Worm (Caenorhabditis elegans): ENCODE results near the gene ZK470.14.

Gene ZK470.14

ce11 chrX:4167150-4167549 lies at the start of gene ZK470.14:
ZK470.14 (plus strand) TSS chrX:4167450.
- TF ChIP-seq T22C8.4 (GFP tag; IDR thresholded peaks at IDR 0.05): no peak
- TF ChIP-seq med-1 (GFP tag; optimal IDR thresholded peaks at IDR 0.05; ENCODE audit: insufficient read depth): no peak
- no peak for TF ChIP-seq ref-1 (GFP tag; conservative IDR thresholded peaks at IDR 0.05)
- no peak for TF ChIP-seq tab-1 (GFP tag; IDR thresholded peaks at IDR 0.05)
- TF ChIP-seq flt-1 (GFP tag; IDR thresholded peaks at IDR 0.05): no peak
- no peak for TF ChIP-seq cog-1 (tag; optimal IDR thresholded peaks at IDR 0.05)
- no peak for TF ChIP-seq ztf-29 (GFP tag; IDR thresholded peaks at IDR 0.05)
- TF ChIP-seq ztf-23 (GFP tag; IDR thresholded peaks at IDR 0.05): no peak
- no peak for TF ChIP-seq klf-2 (GFP tag; conservative IDR thresholded peaks at IDR 0.05)

- TF ChIP-seq T22C8.4 (GFP tag; IDR thresholded peaks at IDR 0.05) (no peak), ref-1 (GFP tag; conservative IDR thresholded peaks at IDR 0.05) (no peak), klf-2 (GFP tag; conservative IDR thresholded peaks at IDR 0.05) (no peak), ztf-23 (GFP tag; IDR thresholded peaks at IDR 0.05) (no peak), med-1 (GFP tag; optimal IDR thresholded peaks at IDR 0.05; ENCODE audit: insufficient read depth) (no peak), cog-1 (tag; optimal IDR thresholded peaks at IDR 0.05) (no peak), ztf-29 (GFP tag; IDR thresholded peaks at IDR 0.05) (no peak), flt-1 (GFP tag; IDR thresholded peaks at IDR 0.05) (no peak), tab-1 (GFP tag; IDR thresholded peaks at IDR 0.05) (no peak)
Observed at ce11 chrX:4117626-4118025, 49.6 kb upstream of the ZK470.14 start, which contains the start of gene F09F9.5. F09F9.5 (plus strand) TSS chrX:4117926.

- TF ChIP-seq cog-1 (tag; optimal IDR thresholded peaks at IDR 0.05) (no peak), ztf-29 (GFP tag; IDR thresholded peaks at IDR 0.05) (no peak), ztf-23 (GFP tag; IDR thresholded peaks at IDR 0.05) (no peak), tab-1 (GFP tag; IDR thresholded peaks at IDR 0.05) (no peak), med-1 (GFP tag; optimal IDR thresholded peaks at IDR 0.05; ENCODE audit: insufficient read depth) (no peak), T22C8.4 (GFP tag; IDR thresholded peaks at IDR 0.05) (no peak), ref-1 (GFP tag; conservative IDR thresholded peaks at IDR 0.05) (no peak)
Observed at ce11 chrX:4120935-4121334, 46.3 kb upstream of the ZK470.14 start, which contains the start of gene F09F9.3. F09F9.3 (minus strand) TSS chrX:4121035.

- TF ChIP-seq ztf-29 (GFP tag; IDR thresholded peaks at IDR 0.05): no peak
- no peak for TF ChIP-seq ztf-23 (GFP tag; IDR thresholded peaks at IDR 0.05)
- TF ChIP-seq cog-1 (tag; optimal IDR thresholded peaks at IDR 0.05): no peak
- TF ChIP-seq med-1 (GFP tag; optimal IDR thresholded peaks at IDR 0.05; ENCODE audit: insufficient read depth): no peak
- TF ChIP-seq klf-2 (GFP tag; conservative IDR thresholded peaks at IDR 0.05): no peak
- no peak for TF ChIP-seq ref-1 (GFP tag; conservative IDR thresholded peaks at IDR 0.05)
- no peak for TF ChIP-seq tab-1 (GFP tag; IDR thresholded peaks at IDR 0.05)
- TF ChIP-seq T22C8.4 (GFP tag; IDR thresholded peaks at IDR 0.05): no peak
Observed at ce11 chrX:4123368-4123767, 43.9 kb upstream of the ZK470.14 start.

DNA sequence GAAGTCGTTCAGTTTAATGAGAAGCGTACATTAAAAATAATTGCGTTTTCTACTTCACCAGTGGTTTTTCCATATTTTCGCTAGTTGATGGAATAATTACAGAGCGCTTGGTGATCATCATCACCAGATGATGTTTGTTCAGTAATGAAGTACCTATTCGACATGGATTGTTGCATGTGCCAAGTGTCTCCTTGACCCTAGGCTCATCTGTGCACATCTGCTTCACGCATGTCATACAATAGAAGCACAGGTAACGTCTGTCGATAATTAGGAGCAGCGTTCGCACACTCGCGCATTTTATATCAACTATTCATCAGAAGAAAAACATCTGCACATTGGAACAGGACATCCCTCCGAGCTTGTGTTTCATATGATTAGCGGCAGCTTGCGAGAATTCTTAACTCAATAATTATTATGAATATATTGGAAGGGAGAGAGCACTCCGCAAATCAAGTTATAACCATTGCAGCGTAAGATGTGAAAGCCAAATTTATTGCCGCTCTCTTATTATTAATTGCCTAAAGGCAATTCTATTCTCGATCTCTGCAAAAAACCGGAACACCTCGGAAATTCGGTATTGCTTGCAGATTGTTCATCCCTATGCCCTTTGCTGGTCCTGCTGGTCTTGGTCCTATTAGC lies 42.0 kb upstream of the ZK470.14 start:
- TF ChIP-seq ztf-29 (GFP tag; IDR thresholded peaks at IDR 0.05) (no peak), klf-2 (GFP tag; conservative IDR thresholded peaks at IDR 0.05) (no peak), flt-1 (GFP tag; IDR thresholded peaks at IDR 0.05) (no peak), cog-1 (tag; optimal IDR thresholded peaks at IDR 0.05) (no peak), T22C8.4 (GFP tag; IDR thresholded peaks at IDR 0.05) (no peak), ztf-23 (GFP tag; IDR thresholded peaks at IDR 0.05) (no peak), ref-1 (GFP tag; conservative IDR thresholded peaks at IDR 0.05) (no peak), tab-1 (GFP tag; IDR thresholded peaks at IDR 0.05) (no peak), med-1 (GFP tag; optimal IDR thresholded peaks at IDR 0.05; ENCODE audit: insufficient read depth) (no peak)

DNA sequence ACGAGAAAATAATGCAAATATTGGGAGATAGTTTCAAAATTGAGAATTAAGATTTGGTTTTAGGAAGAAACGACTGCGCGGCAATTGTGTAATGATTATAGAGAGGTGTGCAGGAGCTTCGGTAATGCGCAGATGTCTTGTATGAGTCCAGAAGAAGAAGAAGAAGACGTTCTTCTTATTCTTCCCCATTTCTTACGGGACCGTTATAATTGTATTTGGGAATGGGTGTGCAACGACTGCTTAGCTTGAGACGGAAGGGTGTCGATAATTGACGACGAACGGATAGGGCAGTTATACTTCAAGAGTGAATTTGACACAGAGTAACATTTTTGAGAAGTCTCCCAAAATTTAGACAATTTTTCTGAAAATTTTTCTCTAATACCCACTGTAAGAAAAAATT lies 38.6 kb upstream of the ZK470.14 start:
- no peak for TF ChIP-seq tab-1 (GFP tag; IDR thresholded peaks at IDR 0.05)
- no peak for TF ChIP-seq cog-1 (tag; optimal IDR thresholded peaks at IDR 0.05)
- TF ChIP-seq ztf-23 (GFP tag; IDR thresholded peaks at IDR 0.05): no peak
- no peak for TF ChIP-seq ztf-29 (GFP tag; IDR thresholded peaks at IDR 0.05)
- TF ChIP-seq ref-1 (GFP tag; conservative IDR thresholded peaks at IDR 0.05): no peak
- TF ChIP-seq klf-2 (GFP tag; conservative IDR thresholded peaks at IDR 0.05): no peak
- no peak for TF ChIP-seq flt-1 (GFP tag; IDR thresholded peaks at IDR 0.05)
- no peak for TF ChIP-seq T22C8.4 (GFP tag; IDR thresholded peaks at IDR 0.05)
- TF ChIP-seq med-1 (GFP tag; optimal IDR thresholded peaks at IDR 0.05; ENCODE audit: insufficient read depth): no peak

- TF ChIP-seq med-1 (GFP tag; optimal IDR thresholded peaks at IDR 0.05; ENCODE audit: insufficient read depth): no peak
- no peak for TF ChIP-seq flt-1 (GFP tag; IDR thresholded peaks at IDR 0.05)
- no peak for TF ChIP-seq tab-1 (GFP tag; IDR thresholded peaks at IDR 0.05)
- TF ChIP-seq T22C8.4 (GFP tag; IDR thresholded peaks at IDR 0.05): no peak
- no peak for TF ChIP-seq cog-1 (tag; optimal IDR thresholded peaks at IDR 0.05)
- TF ChIP-seq ztf-23 (GFP tag; IDR thresholded peaks at IDR 0.05): no peak
- no peak for TF ChIP-seq klf-2 (GFP tag; conservative IDR thresholded peaks at IDR 0.05)
- no peak for TF ChIP-seq ztf-29 (GFP tag; IDR thresholded peaks at IDR 0.05)
- no peak for TF ChIP-seq ref-1 (GFP tag; conservative IDR thresholded peaks at IDR 0.05)
Observed at ce11 chrX:4131354-4131753, 35.9 kb upstream of the ZK470.14 start.

- TF ChIP-seq flt-1 (GFP tag; IDR thresholded peaks at IDR 0.05) (no peak), ztf-23 (GFP tag; IDR thresholded peaks at IDR 0.05) (no peak), ref-1 (GFP tag; conservative IDR thresholded peaks at IDR 0.05) (no peak), cog-1 (tag; optimal IDR thresholded peaks at IDR 0.05) (no peak), T22C8.4 (GFP tag; IDR thresholded peaks at IDR 0.05) (no peak), tab-1 (GFP tag; IDR thresholded peaks at IDR 0.05) (no peak), klf-2 (GFP tag; conservative IDR thresholded peaks at IDR 0.05) (no peak), ztf-29 (GFP tag; IDR thresholded peaks at IDR 0.05) (no peak), med-1 (GFP tag; optimal IDR thresholded peaks at IDR 0.05; ENCODE audit: insufficient read depth) (no peak)
Observed at ce11 chrX:4132243-4132642, 35.0 kb upstream of the ZK470.14 start.

ce11 chrX:4133378-4133777 lies 33.9 kb upstream of the ZK470.14 start:
- TF ChIP-seq tab-1 (GFP tag; IDR thresholded peaks at IDR 0.05) (no peak), ztf-29 (GFP tag; IDR thresholded peaks at IDR 0.05) (no peak), klf-2 (GFP tag; conservative IDR thresholded peaks at IDR 0.05) (no peak), T22C8.4 (GFP tag; IDR thresholded peaks at IDR 0.05) (no peak), med-1 (GFP tag; optimal IDR thresholded peaks at IDR 0.05; ENCODE audit: insufficient read depth) (no peak), ref-1 (GFP tag; conservative IDR thresholded peaks at IDR 0.05) (no peak), flt-1 (GFP tag; IDR thresholded peaks at IDR 0.05) (no peak), ztf-23 (GFP tag; IDR thresholded peaks at IDR 0.05) (no peak), cog-1 (tag; optimal IDR thresholded peaks at IDR 0.05) (no peak)
